Worm (Caenorhabditis elegans) whole organism, L3 larva: ENCODE data around the gene rpap-2.

Experiments used
- ZK546.5 ChIP-seq: sonication (generic microtip); optimal IDR thresholded peaks from 2 replicates; lab custom pipeline; 2017; ENCODE audit warnings: missing biosample characterization, missing genetic modification characterization
- ama-1 ChIP-seq: fragments of 150-350 bp; optimal IDR thresholded peaks from 2 replicates; lab custom pipeline; 2018
- ceh-16 ChIP-seq: sonication (generic microtip); optimal IDR thresholded peaks from 2 replicates; lab custom pipeline; 2017; ENCODE audit warnings: missing biosample characterization, missing genetic modification characterization
- ceh-28 ChIP-seq: fragments of 150-350 bp; optimal IDR thresholded peaks from 2 replicates; lab custom pipeline; 2014; ENCODE audit warnings: missing biosample characterization, missing genetic modification reagents, missing genetic modification characterization
- ceh-82 ChIP-seq: fragments of 150-350 bp; optimal IDR thresholded peaks from 2 replicates; lab custom pipeline; 2014; ENCODE audit warnings: missing biosample characterization, missing genetic modification characterization
- ceh-9 ChIP-seq: sonication (generic microtip); optimal IDR thresholded peaks from 2 replicates; lab custom pipeline; 2018; ENCODE audit warnings: missing biosample characterization, missing genetic modification characterization
- daf-12 ChIP-seq: fragments of 150-350 bp; optimal IDR thresholded peaks from 2 replicates; lab custom pipeline; 2014; ENCODE audit warnings: missing biosample characterization, missing genetic modification reagents, missing genetic modification characterization
- egl-27 ChIP-seq: sonication (generic microtip); optimal IDR thresholded peaks from 4 replicates; lab custom pipeline; 2017; ENCODE audit warnings: missing biosample characterization, missing genetic modification reagents, missing genetic modification characterization
- elt-1 ChIP-seq: fragments of 150-350 bp; optimal IDR thresholded peaks from 2 replicates; lab custom pipeline; 2014; ENCODE audit warnings: missing biosample characterization, missing genetic modification characterization
- elt-2 ChIP-seq: sonication (generic microtip); optimal IDR thresholded peaks from 2 replicates; lab custom pipeline; 2016; ENCODE audit warnings: missing genetic modification reagents, mild to moderate bottlenecking, missing genetic modification characterization, missing compliant biosample characterization
- fos-1 ChIP-seq: fragments of 150-350 bp; optimal IDR thresholded peaks from 2 replicates; lab custom pipeline; 2014; ENCODE audit warnings: missing biosample characterization, missing genetic modification characterization
- hmg-11 ChIP-seq: sonication (generic microtip); optimal IDR thresholded peaks from 2 replicates; lab custom pipeline; 2016; ENCODE audit warnings: missing genetic modification characterization, missing compliant biosample characterization
- jun-1 ChIP-seq: fragments of 150-350 bp; optimal IDR thresholded peaks from 2 replicates; lab custom pipeline; 2014; ENCODE audit warnings: missing biosample characterization, missing genetic modification reagents, missing genetic modification characterization
- lin-15B ChIP-seq: fragments of 150-350 bp; optimal IDR thresholded peaks from 2 replicates; lab custom pipeline; 2014; ENCODE audit warnings: missing biosample characterization, missing genetic modification characterization
- lin-39 ChIP-seq: fragments of 150-350 bp; optimal IDR thresholded peaks from 2 replicates; lab custom pipeline; 2018; ENCODE audit warnings: missing biosample characterization, missing genetic modification reagents, missing genetic modification characterization
- lsy-12 ChIP-seq: sonication (generic microtip); optimal IDR thresholded peaks from 2 replicates; lab custom pipeline; 2016; ENCODE audit warnings: mild to moderate bottlenecking, missing genetic modification characterization, missing compliant biosample characterization
- mml-1 ChIP-seq: fragments of 150-350 bp; sonication (generic microtip); optimal IDR thresholded peaks from 3 replicates; lab custom pipeline; 2014; ENCODE audit warnings: missing biosample characterization, missing genetic modification characterization
- nfya-1 ChIP-seq: sonication (generic microtip); optimal IDR thresholded peaks from 2 replicates; lab custom pipeline; 2017; ENCODE audit warnings: missing genetic modification characterization, mild to moderate bottlenecking, missing compliant biosample characterization, antibody characterized with exemption, moderate library complexity; ENCODE audit not compliant: insufficient read depth
- nhr-11 ChIP-seq: fragments of 150-350 bp; optimal IDR thresholded peaks from 2 replicates; lab custom pipeline; 2014; ENCODE audit warnings: missing biosample characterization, missing genetic modification characterization
- nhr-23 ChIP-seq: fragments of 150-350 bp; optimal IDR thresholded peaks from 2 replicates; lab custom pipeline; 2014; ENCODE audit warnings: missing biosample characterization, missing genetic modification reagents, missing genetic modification characterization
- nhr-25 ChIP-seq: sonication (generic microtip); optimal IDR thresholded peaks from 2 replicates; lab custom pipeline; 2017; ENCODE audit warnings: missing biosample characterization, missing genetic modification characterization
- nhr-43 ChIP-seq: sonication (generic microtip); optimal IDR thresholded peaks from 2 replicates; lab custom pipeline; 2016; ENCODE audit warnings: mild to moderate bottlenecking, missing genetic modification characterization, missing compliant biosample characterization; ENCODE audit not compliant: poor library complexity, severe bottlenecking
- nhr-76 ChIP-seq: fragments of 150-350 bp; sonication (generic microtip); optimal IDR thresholded peaks from 5 replicates; lab custom pipeline; 2014; ENCODE audit warnings: missing biosample characterization, missing genetic modification characterization
- pha-4 ChIP-seq: fragments of 150-350 bp; optimal IDR thresholded peaks from 2 replicates; lab custom pipeline; 2014; ENCODE audit warnings: missing biosample characterization, missing genetic modification reagents, missing genetic modification characterization
- pqm-1 ChIP-seq: fragments of 150-350 bp; optimal IDR thresholded peaks from 2 replicates; lab custom pipeline; 2017; ENCODE audit warnings: missing biosample characterization, missing genetic modification characterization, inconsistent platforms
- sea-2 ChIP-seq: fragments of 150-350 bp; sonication (generic microtip); optimal IDR thresholded peaks from 4 replicates; lab custom pipeline; 2014; ENCODE audit warnings: missing biosample characterization, missing genetic modification reagents, missing genetic modification characterization
- skn-1 ChIP-seq: fragments of 150-350 bp; optimal IDR thresholded peaks from 2 replicates; lab custom pipeline; 2014; ENCODE audit warnings: missing biosample characterization, missing genetic modification characterization
- snpc-4 ChIP-seq: fragments of 150-350 bp; optimal IDR thresholded peaks from 2 replicates; lab custom pipeline; 2014; ENCODE audit warnings: missing biosample characterization, missing genetic modification characterization
- unc-39 ChIP-seq: sonication (generic microtip); optimal IDR thresholded peaks from 4 replicates; lab custom pipeline; 2017; ENCODE audit warnings: missing biosample characterization, missing genetic modification characterization
- unc-62 ChIP-seq: fragments of 150-350 bp; sonication (generic microtip); optimal IDR thresholded peaks from 4 replicates; lab custom pipeline; 2014; ENCODE audit warnings: missing biosample characterization, missing genetic modification reagents, missing genetic modification characterization
- ztf-4 ChIP-seq: fragments of 150-350 bp; optimal IDR thresholded peaks from 2 replicates; lab custom pipeline; 2014; ENCODE audit warnings: missing biosample characterization, missing genetic modification characterization

The rpap-2 gene

ce11 chrIII:8960664-8961063 lies 7.1 kb upstream of the rpap-2 start, which contains the start of gene ZK643.6:
TSS of gene ZK643.6 (minus strand) at chrIII:8960764.
- no peak for TF ChIP-seq nhr-25 (tag; lab: Kevin White, UChicago)
- TF ChIP-seq ama-1 (lab: Kevin White, UChicago), result no peak
- no peak for TF ChIP-seq pqm-1 (tag; lab: Kevin White, UChicago)
- no peak for TF ChIP-seq nhr-23 (tag; lab: Kevin White, UChicago)
- TF ChIP-seq nhr-76 (tag; lab: Kevin White, UChicago), result no peak
- TF ChIP-seq ceh-28 (tag; lab: Kevin White, UChicago), result no peak
- TF ChIP-seq ZK546.5, result no peak
- TF ChIP-seq sea-2 (GFP tag; lab: Kevin White, UChicago), result no peak
- TF ChIP-seq jun-1 (tag; lab: Kevin White, UChicago), result no peak

DNA sequence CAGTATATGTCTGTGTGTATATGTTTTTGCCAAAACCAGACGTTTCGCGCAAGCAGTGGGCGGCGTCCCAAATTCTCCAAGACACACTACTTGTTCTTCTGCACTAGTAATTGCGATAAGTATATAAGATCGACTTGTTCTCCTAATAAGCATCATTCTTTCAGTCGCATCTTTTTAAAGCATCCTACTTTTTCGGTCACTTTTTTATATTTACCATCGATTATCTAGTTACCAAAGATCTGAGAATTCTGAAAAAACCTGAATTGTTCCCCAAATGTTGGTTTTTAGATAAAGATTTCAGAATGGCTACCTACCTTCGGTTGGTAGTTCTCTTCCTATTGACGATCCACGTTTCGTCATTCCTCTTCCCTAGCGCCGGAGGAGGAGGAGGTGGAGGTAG lies 5.8 kb upstream of the rpap-2 start, which contains the start of gene grl-25:
TSS of gene grl-25 (plus strand) at position 301 of the 400 bp plus-strand sequence.
- TF ChIP-seq ama-1 (lab: Kevin White, UChicago), result no peak
- TF ChIP-seq unc-62 (GFP tag; lab: Kevin White, UChicago), result no peak
- TF ChIP-seq nhr-76 (tag; lab: Kevin White, UChicago), result no peak
- TF ChIP-seq ceh-16 (tag; lab: Kevin White, UChicago), result no peak

ce11 chrIII:8962475-8962874 lies 5.3 kb upstream of the rpap-2 start:
- TF ChIP-seq unc-39 (no peak), daf-12 (tag; lab: Kevin White, UChicago) (no peak), jun-1 (tag; lab: Kevin White, UChicago) (no peak), fos-1 (tag; lab: Kevin White, UChicago) (no peak), nhr-11 (tag; lab: Kevin White, UChicago) (no peak), nhr-43 (tag; lab: Kevin White, UChicago) (no peak), elt-1 (no peak), ztf-4 (tag; lab: Kevin White, UChicago) (no peak), skn-1 (tag; lab: Kevin White, UChicago) (no peak), snpc-4 (tag; lab: Kevin White, UChicago) (no peak)

DNA sequence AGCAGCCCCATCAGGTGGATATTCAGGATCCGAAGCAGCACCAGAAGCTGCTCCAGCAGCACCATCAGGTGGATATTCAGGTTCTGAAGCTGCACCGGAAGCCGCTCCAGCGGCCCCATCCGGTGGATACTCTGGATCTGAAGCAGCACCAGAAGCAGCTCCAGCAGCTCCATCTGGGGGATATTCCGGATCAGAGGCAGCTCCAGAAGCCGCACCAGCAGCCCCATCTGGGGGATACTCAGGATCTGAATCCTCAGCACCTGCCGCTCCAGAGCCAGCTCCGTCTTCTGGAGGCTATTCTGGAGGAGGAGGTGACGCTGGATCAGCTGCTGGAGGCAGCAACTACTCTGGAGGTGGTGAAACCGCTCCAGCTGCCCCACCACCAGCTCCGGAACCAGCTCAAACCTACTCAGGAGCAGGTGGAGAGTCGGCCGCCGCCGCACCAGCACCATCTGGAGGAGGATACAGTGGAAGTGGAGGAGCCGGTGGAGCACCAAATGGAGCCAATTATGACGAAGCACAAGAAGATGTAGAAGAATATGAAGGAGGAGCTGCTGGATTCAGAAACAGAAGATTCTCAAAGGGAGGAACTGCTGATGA lies 3.0 kb upstream of the rpap-2 start:
- no peak for TF ChIP-seq sea-2 (GFP tag; lab: Kevin White, UChicago)
- TF ChIP-seq ceh-28 (tag; lab: Kevin White, UChicago), result no peak
- no peak for TF ChIP-seq unc-39
- no peak for TF ChIP-seq mml-1 (tag; lab: Kevin White, UChicago)

DNA sequence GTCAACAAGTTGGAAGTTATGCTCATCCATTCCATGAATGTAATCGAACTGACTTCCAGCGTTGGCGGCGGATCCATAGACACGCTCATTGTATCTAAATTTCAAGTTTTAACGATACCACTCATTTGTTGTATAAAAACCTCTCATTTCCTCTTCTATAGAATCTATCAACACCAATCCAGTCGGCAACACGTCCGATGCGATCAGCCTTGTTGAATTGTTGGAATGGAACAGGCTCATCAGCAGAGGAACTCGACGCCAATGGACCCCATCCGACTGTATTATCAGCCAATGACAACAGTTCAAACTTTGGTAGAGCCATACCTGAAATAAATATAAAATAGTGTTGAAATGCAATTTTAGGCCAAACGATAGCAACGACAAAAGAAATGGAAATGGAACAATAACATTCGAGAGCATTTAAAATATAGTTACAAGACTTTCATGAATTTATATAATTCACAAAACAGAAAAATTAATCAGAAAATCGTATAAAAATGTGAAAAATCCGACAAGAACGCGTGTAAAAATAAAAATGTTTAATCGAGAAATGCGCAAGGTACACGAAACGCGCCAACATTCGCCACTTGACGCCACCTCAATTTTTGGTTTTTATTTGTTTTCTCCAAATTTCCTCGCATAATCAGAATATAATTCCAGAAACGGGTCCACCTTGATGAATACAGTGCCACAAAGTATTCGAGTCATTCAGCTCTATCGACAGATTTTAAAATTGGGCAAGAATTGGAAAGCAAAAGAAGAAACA lies 3.7 kb downstream of the rpap-2 start, which contains the start of the genes eif-3.D and R08D7.4:
TSS of gene eif-3.D (minus strand) at position 324 of the 766 bp plus-strand sequence.
TSS of gene R08D7.4 (plus strand) at position 638 of the 766 bp plus-strand sequence.
- TF ChIP-seq nhr-25 (tag; lab: Kevin White, UChicago) (peak; percentile 8), nhr-23 (tag; lab: Kevin White, UChicago) (peak; percentile 57), nfya-1 (tag; lab: Kevin White, UChicago) (peak; percentile 58), sea-2 (GFP tag; lab: Kevin White, UChicago) (no peak), ama-1 (lab: Kevin White, UChicago) (no peak), nhr-43 (tag; lab: Kevin White, UChicago) (peak; percentile 23), ceh-16 (tag; lab: Kevin White, UChicago) (no peak), snpc-4 (tag; lab: Kevin White, UChicago) (peak; percentile 59), elt-2 (peak; percentile 40), lsy-12 (tag; lab: Kevin White, UChicago) (no peak), ceh-9 (tag; lab: Kevin White, UChicago) (no peak), hmg-11 (tag; lab: Kevin White, UChicago) (peak; percentile 73), nhr-11 (tag; lab: Kevin White, UChicago) (no peak), lin-39 (peak; percentile 7), egl-27 (tag; lab: Kevin White, UChicago) (no peak), ceh-82 (tag; lab: Kevin White, UChicago) (no peak), lin-15B (tag; lab: Kevin White, UChicago) (peak; percentile 62), pha-4 (peak; percentile 76)
